Worm (Caenorhabditis elegans) whole organism, L2 larva: ENCODE results near the gene cex-1.

Experiments used
- elt-1 ChIP-seq: fragments of 150-350 bp; optimal IDR thresholded peaks from 2 replicates; lab custom pipeline; 2014; ENCODE audit warnings: missing biosample characterization, missing genetic modification characterization
- nhr-11 ChIP-seq: fragments of 150-350 bp; optimal IDR thresholded peaks from 2 replicates; lab custom pipeline; 2014; ENCODE audit warnings: missing biosample characterization, missing genetic modification characterization
- nhr-12 ChIP-seq: fragments of 150-350 bp; optimal IDR thresholded peaks from 2 replicates; lab custom pipeline; 2014; ENCODE audit warnings: missing biosample characterization, missing genetic modification characterization
- nhr-25 ChIP-seq: fragments of 150-350 bp; sonication (generic microtip); optimal IDR thresholded peaks from 3 replicates; lab custom pipeline; 2014; ENCODE audit warnings: missing biosample characterization, missing genetic modification characterization
- sma-9 ChIP-seq, 2 experiments: fragments of 150-350 bp in 1 of 2; sonication (generic microtip) in 1 of 2; optimal IDR thresholded peaks; 2 replicates each; lab custom pipeline; 2014 to 2016; ENCODE audit warnings: missing genetic modification characterization in 2 of 2, mild to moderate bottlenecking in 1 of 2, missing biosample characterization in 1 of 2, missing compliant biosample characterization in 1 of 2, missing genetic modification reagents in 1 of 2, moderate library complexity in 1 of 2
- unc-55 ChIP-seq: fragments of 150-350 bp; sonication (generic microtip); optimal IDR thresholded peaks from 3 replicates; lab custom pipeline; 2014; ENCODE audit warnings: missing biosample characterization, missing genetic modification reagents, missing genetic modification characterization
- ztf-11 ChIP-seq: sonication (generic microtip); optimal IDR thresholded peaks from 2 replicates; lab custom pipeline; 2017; ENCODE audit warnings: missing biosample characterization, missing genetic modification characterization

DNA sequence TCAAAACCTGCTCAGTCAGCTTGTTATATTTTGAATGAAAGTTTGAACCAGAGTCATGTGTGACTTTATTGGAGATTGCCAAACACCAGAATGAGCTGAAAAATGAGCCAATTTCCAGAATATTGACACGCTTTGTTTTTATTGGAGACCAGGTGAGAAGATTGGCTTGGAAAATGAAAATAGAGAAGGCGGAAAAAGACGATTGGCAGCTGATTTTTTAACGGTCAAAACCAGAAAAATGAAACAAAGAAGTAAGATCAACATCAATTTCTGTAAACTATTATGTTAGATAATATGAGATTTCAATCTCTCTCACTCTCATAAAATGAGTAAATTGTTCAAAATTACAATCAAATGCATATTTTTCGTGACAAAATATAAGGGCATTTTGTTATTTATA, 14.4 kb upstream of the cex-1 start, which contains the start of gene srx-114:
- TF ChIP-seq ztf-11 (tag; lab: Kevin White, UChicago) = no peak
- TF ChIP-seq elt-1 = no peak
- TF ChIP-seq sma-9 (GFP tag; optimal IDR thresholded peaks at IDR 0.05; lab: Kevin White, UChicago) = no peak
- TF ChIP-seq sma-9 (tag; optimal IDR thresholded peaks at IDR 0.05; lab: Kevin White, UChicago) = no peak
- TF ChIP-seq nhr-12 (tag; lab: Kevin White, UChicago) = no peak
- TF ChIP-seq nhr-11 (tag; lab: Kevin White, UChicago) = no peak
- TF ChIP-seq unc-55 (GFP tag; lab: Kevin White, UChicago) = no peak
- no peak for TF ChIP-seq nhr-25
